Worm (Caenorhabditis elegans): ENCODE results near the gene Y43F8C.17.
A peak's percentile ranks its signal among the peaks of the same experiment; 100 is the strongest.
"Not testable (repeated sequence)": the region's sequence is repeated elsewhere in the genome, so short reads cannot be mapped to it uniquely, and the experiment has no call there.

The Y43F8C.17 gene

DNA sequence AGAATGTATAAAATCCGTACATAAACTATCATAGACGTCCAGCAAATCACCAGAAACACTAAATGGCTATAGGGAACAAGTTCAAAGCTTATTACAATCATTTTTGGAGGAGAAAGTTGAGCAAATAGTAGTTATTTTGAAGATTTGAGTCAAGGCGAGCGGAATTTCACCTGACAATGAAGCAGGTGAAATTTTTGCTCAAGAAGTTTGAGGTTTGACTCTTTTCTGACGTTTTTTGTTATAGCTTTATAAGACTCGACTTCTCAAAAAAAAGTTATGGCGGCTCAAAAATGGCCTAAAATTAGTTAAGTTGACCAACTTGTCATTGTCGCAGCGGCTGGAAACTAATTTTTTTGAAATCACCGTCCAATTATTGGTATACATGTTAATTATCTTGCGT lies 7.1 kb upstream of the Y43F8C.17 start, which contains the start of gene srv-3:
srv-3 (minus strand) TSS at position 101 of the 400 bp plus-strand sequence.
- TF ChIP-seq php-3 (GFP tag; IDR thresholded peaks at IDR 0.05): no peak
- TF ChIP-seq egl-43 (GFP tag; IDR thresholded peaks at IDR 0.05): no peak
- TF ChIP-seq fkh-10 (GFP tag; optimal IDR thresholded peaks at IDR 0.05): no peak
- no peak for TF ChIP-seq lsy-2 (tag; optimal IDR thresholded peaks at IDR 0.05)

DNA sequence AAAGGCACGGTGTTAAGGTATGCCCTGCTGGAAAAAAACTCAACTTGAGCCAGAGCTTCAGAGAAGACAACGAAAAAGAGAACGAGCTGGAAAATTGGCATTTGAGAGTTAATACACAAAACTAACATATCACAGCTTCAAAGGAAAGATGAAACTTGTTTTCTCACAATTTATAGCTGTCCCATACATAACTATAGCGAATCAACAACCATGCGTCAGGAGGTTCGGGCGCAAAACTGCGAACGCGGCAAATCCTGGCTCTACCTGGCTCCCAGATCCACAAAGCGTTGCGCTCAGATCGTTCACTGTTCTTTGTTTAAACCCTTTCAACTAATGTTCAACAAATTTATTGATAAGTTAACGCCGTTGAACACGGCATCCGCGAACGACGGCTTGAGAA lies 5.4 kb upstream of the Y43F8C.17 start, which contains the start of gene Y43F8C.15:
Y43F8C.15 (minus strand) TSS at position 101 of the 400 bp plus-strand sequence.
- not testable (repeated sequence) for TF ChIP-seq nhr-48 (tag; optimal IDR thresholded peaks at IDR 0.05); fkh-10 (GFP tag; optimal IDR thresholded peaks at IDR 0.05); fos-1 (tag; optimal IDR thresholded peaks at IDR 0.05)

DNA sequence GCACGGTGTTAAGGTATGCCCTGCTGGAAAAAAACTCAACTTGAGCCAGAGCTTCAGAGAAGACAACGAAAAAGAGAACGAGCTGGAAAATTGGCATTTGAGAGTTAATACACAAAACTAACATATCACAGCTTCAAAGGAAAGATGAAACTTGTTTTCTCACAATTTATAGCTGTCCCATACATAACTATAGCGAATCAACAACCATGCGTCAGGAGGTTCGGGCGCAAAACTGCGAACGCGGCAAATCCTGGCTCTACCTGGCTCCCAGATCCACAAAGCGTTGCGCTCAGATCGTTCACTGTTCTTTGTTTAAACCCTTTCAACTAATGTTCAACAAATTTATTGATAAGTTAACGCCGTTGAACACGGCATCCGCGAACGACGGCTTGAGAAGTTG lies 4.3 kb upstream of the Y43F8C.17 start, which contains the start of gene Y43F8C.23:
Y43F8C.23 (minus strand) TSS at position 101 of the 400 bp plus-strand sequence.
- TF ChIP-seq nhr-41 (GFP tag; IDR thresholded peaks at IDR 0.05); ceh-28 (tag; optimal IDR thresholded peaks at IDR 0.05); ceh-44 (GFP tag; IDR thresholded peaks at IDR 0.05): not testable (repeated sequence)

DNA sequence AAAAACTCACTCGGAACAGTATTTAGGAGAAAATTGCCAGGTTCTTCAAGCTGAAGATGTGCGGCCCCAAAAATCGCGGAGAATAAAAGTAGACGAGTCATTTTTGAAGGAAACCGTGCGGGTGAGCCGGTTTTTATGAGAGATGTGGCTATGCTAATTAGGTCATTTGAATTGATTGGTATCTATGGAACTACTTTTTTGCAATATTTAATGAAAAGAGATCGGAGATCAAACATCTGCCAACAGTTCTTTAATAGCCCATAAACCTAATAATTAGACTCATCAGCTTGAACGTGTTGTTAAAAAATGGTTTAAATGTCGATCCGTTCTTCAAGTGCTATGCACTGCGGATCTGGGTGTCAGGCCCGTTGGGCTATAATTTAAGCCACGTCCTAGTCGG lies 528 bp upstream of the Y43F8C.17 start, which contains the start of gene Y43F8C.16:
Y43F8C.16 (minus strand) TSS at position 101 of the 400 bp plus-strand sequence.
- no peak for TF ChIP-seq fkh-10 (GFP tag; optimal IDR thresholded peaks at IDR 0.05)
- TF ChIP-seq ctbp-1 (GFP tag; IDR thresholded peaks at IDR 0.05): no peak
- no peak for TF ChIP-seq mep-1 (tag; optimal IDR thresholded peaks at IDR 0.05)
- peak; percentile 9 for TF ChIP-seq aha-1 (tag)
- TF ChIP-seq dve-1 (tag; optimal IDR thresholded peaks at IDR 0.05; ENCODE audit: insufficient read depth): no peak

DNA sequence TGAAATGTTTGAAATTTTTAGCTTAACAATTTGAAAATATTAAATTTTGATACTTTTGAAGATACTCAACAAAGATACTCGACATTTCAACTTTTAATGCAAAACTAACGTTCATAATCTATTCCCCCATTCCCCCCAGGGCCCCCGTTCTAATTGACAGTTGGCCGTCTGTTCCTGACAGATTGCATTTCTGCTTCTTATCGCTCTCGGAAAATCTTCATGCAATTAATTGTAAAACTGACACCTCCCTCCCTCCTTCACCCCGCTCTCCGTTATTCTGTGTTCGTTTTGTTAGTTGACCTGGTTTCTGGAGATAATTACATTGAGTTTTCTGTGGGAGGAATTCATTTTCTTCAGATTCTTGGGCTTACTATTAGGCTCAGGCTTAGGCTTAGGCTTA lies 2.0 kb downstream of the Y43F8C.17 start:
- TF ChIP-seq dmd-6 (GFP tag; IDR thresholded peaks at IDR 0.05) (peak; percentile 18; the same call in 1 of the 2 replicates), Y75B8A.6 (GFP tag; IDR thresholded peaks at IDR 0.05) (no peak)

DNA sequence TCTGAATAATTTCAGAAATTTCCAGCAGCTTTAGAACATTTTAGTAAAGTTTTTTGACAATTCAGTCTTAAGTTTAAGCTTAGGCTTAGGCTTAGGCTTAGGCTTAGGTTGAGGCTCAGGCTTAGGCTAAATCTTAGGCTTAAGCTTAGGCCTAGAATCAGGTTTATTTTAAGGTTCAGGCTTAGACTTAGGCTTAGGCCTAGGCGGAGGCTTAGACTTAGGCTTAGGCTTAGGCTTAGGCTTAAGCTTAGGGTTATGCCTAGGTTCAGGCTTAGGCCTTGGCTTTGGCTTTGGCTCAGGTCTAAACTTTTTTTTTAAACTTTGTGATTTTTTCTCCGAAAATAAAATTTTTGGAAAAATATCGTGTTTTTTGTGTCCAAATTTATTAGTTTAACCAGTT lies 2.7 kb downstream of the Y43F8C.17 start:
- TF ChIP-seq nhr-25 (tag; optimal IDR thresholded peaks at IDR 0.05; ENCODE audit: borderline replicate concordance, insufficient read depth) (no peak), tag-97 (GFP tag; IDR thresholded peaks at IDR 0.05) (no peak), ama-1 (optimal IDR thresholded peaks at IDR 0.05) (no peak), F44E2.7 (GFP tag; IDR thresholded peaks at IDR 0.05) (no peak), skn-1 (tag; optimal IDR thresholded peaks at IDR 0.05) (no peak), ces-1 (GFP tag; optimal IDR thresholded peaks at IDR 0.05) (no peak), mdl-1 (tag; optimal IDR thresholded peaks at IDR 0.05) (no peak), F49E8.2 (tag; optimal IDR thresholded peaks at IDR 0.05; ENCODE audit: borderline replicate concordance) (no peak), ztf-11 (tag; optimal IDR thresholded peaks at IDR 0.05) (no peak), zag-1 (tag; optimal IDR thresholded peaks at IDR 0.05) (no peak), mxl-2 (GFP tag; conservative IDR thresholded peaks at IDR 0.05) (no peak)

DNA sequence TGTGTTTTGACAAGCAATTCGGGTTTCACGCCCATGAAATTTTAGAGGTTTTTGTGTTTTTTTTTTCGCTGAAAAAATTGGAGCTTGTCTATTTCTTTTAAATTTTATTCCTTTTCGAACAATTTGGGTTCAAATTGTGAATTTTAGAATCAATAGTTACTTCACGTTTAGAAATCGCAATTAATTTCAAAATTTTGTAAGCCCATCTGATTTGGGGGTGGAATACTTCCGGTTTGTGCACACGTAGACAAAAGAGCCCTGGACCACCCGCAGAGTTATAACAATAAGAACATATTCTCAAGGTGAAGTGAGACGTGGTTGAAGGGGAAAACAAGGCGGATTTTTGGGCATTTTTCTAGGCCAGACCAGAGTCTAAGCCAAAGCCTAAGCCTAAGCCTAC lies 3.3 kb downstream of the Y43F8C.17 start, which contains the start of gene Y116F11A.6:
Y116F11A.6 (plus strand) TSS at position 301 of the 400 bp plus-strand sequence.
- TF ChIP-seq hmg-1.1 (GFP tag; IDR thresholded peaks at IDR 0.05) (no peak), pha-4 (GFP tag; IDR thresholded peaks at IDR 0.05) (no peak), pha-4 (tag; optimal IDR thresholded peaks at IDR 0.05) (no peak), unc-39 (tag; optimal IDR thresholded peaks at IDR 0.05) (no peak), mxl-3 (GFP tag; optimal IDR thresholded peaks at IDR 0.05) (no peak), php-3 (GFP tag; IDR thresholded peaks at IDR 0.05) (no peak), R02D3.7 (tag; optimal IDR thresholded peaks at IDR 0.05) (no peak), D1046.2 (GFP tag; IDR thresholded peaks at IDR 0.05) (no peak), set-16 (GFP tag; IDR thresholded peaks at IDR 0.05) (no peak)

Data from whole organism, L4 larva.